Fruit fly (Drosophila melanogaster) whole organism, embryonic: Measurements from ENCODE around the gene Cys.

Experiments used
- Abd-B ChIP-seq: fragments of 200-800 bp; sonication (Bioruptor generic); optimal IDR thresholded peaks from 2 replicates; lab custom pipeline; 2018; ENCODE audit warnings: missing biosample characterization, mild to moderate bottlenecking, missing genetic modification characterization, moderate library complexity
- CG10147 ChIP-seq: fragments of 200-800 bp; sonication (Bioruptor generic); optimal IDR thresholded peaks from 2 replicates; lab custom pipeline; 2019; ENCODE audit warnings: missing biosample characterization, mild to moderate bottlenecking, missing genetic modification characterization, moderate library complexity
- CG10209 ChIP-seq: fragments of 200-800 bp; sonication (Bioruptor generic); optimal IDR thresholded peaks from 3 replicates; lab custom pipeline; 2017; ENCODE audit warnings: missing biosample characterization, mild to moderate bottlenecking, missing genetic modification characterization, missing genetic modification reagents
- CG11504 ChIP-seq: fragments of 200-800 bp; sonication (Bioruptor generic); optimal IDR thresholded peaks from 3 replicates; lab custom pipeline; 2019; ENCODE audit warnings: missing biosample characterization, mild to moderate bottlenecking, missing genetic modification characterization, moderate library complexity
- CG12942 ChIP-seq: fragments of 200-800 bp; sonication (Bioruptor generic); optimal IDR thresholded peaks from 3 replicates; lab custom pipeline; 2016; ENCODE audit warnings: missing biosample characterization, missing genetic modification characterization
- CG16815 ChIP-seq: fragments of 200-800 bp; sonication (Bioruptor generic); optimal IDR thresholded peaks from 3 replicates; lab custom pipeline; 2017; ENCODE audit warnings: missing biosample characterization, mild to moderate bottlenecking, missing genetic modification characterization
- CG17829 ChIP-seq: fragments of 200-800 bp; optimal IDR thresholded peaks from 2 replicates; lab custom pipeline; 2019; ENCODE audit warnings: missing biosample characterization, mild to moderate bottlenecking, missing genetic modification characterization, moderate library complexity
- CG31441 ChIP-seq: fragments of 200-800 bp; sonication (Bioruptor generic); IDR thresholded peaks from 2 replicates; pipeline ENCODE4 v1.3.6; 2022; ENCODE audit warnings: missing biosample characterization, missing genetic modification characterization
- CG4617 ChIP-seq: fragments of 200-800 bp; sonication (Bioruptor generic); optimal IDR thresholded peaks from 3 replicates; lab custom pipeline; 2016; ENCODE audit warnings: missing biosample characterization, missing genetic modification characterization, borderline replicate concordance
- CG4820 ChIP-seq: fragments of 200-800 bp; sonication (Bioruptor generic); optimal IDR thresholded peaks from 3 replicates; lab custom pipeline; 2016; ENCODE audit warnings: missing biosample characterization, missing genetic modification characterization
- CG7786 ChIP-seq: fragments of 200-800 bp; sonication (Bioruptor generic); optimal IDR thresholded peaks from 2 replicates; lab custom pipeline; 2016; ENCODE audit warnings: missing biosample characterization, missing genetic modification characterization
- CG7987 ChIP-seq: fragments of 200-800 bp; sonication (Bioruptor generic); optimal IDR thresholded peaks from 2 replicates; lab custom pipeline; 2018; ENCODE audit warnings: missing biosample characterization, mild to moderate bottlenecking, missing genetic modification characterization, moderate library complexity
- CG8290 ChIP-seq, 3 experiments: fragments of 200-800 bp; sonication (Bioruptor generic); optimal IDR thresholded peaks; 2 replicates each; lab custom pipeline; 2016 to 2019; ENCODE audit warnings: missing biosample characterization in 3 of 3, missing genetic modification characterization in 3 of 3, mild to moderate bottlenecking in 2 of 3, moderate library complexity in 1 of 3
- Dek ChIP-seq: fragments of 200-800 bp; sonication (Bioruptor generic); optimal IDR thresholded peaks from 3 replicates; lab custom pipeline; 2019; ENCODE audit warnings: missing biosample characterization, mild to moderate bottlenecking, missing genetic modification characterization, moderate library complexity
- Ets65A ChIP-seq: fragments of 200-800 bp; sonication (Bioruptor generic); peaks from one replicate; lab custom pipeline; 2016; ENCODE audit warnings: missing biosample characterization, missing genetic modification characterization
- Fer1 ChIP-seq: fragments of 200-800 bp; sonication (Bioruptor generic); optimal IDR thresholded peaks from 2 replicates; lab custom pipeline; 2017; ENCODE audit warnings: missing biosample characterization, mild to moderate bottlenecking, missing genetic modification characterization
- Fer3 ChIP-seq: fragments of 200-800 bp; sonication (Bioruptor generic); optimal IDR thresholded peaks from 2 replicates; lab custom pipeline; 2018; ENCODE audit warnings: missing biosample characterization, mild to moderate bottlenecking, missing genetic modification characterization, moderate library complexity
- GATAe ChIP-seq: fragments of 200-800 bp; sonication (Bioruptor generic); conservative IDR thresholded peaks from 2 replicates; pipeline ENCODE4 v1.3.6; 2022; ENCODE audit warnings: missing biosample characterization, missing genetic modification characterization
- H2.0 ChIP-seq: fragments of 200-800 bp; sonication (Bioruptor generic); IDR thresholded peaks from 2 replicates; pipeline ENCODE4 v1.3.6; 2022; ENCODE audit warnings: missing biosample characterization, missing genetic modification characterization
- Jarid2 ChIP-seq: fragments of 200-800 bp; sonication (Bioruptor generic); optimal IDR thresholded peaks from 3 replicates; lab custom pipeline; 2017; ENCODE audit warnings: mild to moderate bottlenecking, missing biosample characterization, missing genetic modification reagents, missing genetic modification characterization
- Mrtf ChIP-seq: fragments of 200-800 bp; sonication (Bioruptor generic); IDR thresholded peaks from 3 replicates; pipeline ENCODE4 v1.3.6; 2022; ENCODE audit warnings: missing biosample characterization, missing genetic modification characterization
- Myb ChIP-seq: fragments of 200-800 bp; sonication (Bioruptor generic); optimal IDR thresholded peaks from 2 replicates; lab custom pipeline; 2016; ENCODE audit warnings: missing biosample characterization, missing genetic modification characterization
- NC2α ChIP-seq: fragments of 200-800 bp; sonication (Bioruptor generic); optimal IDR thresholded peaks from 2 replicates; lab custom pipeline; 2016; ENCODE audit warnings: missing biosample characterization, missing genetic modification characterization
- NK7.1 ChIP-seq: fragments of 200-800 bp; sonication (Bioruptor generic); optimal IDR thresholded peaks from 3 replicates; lab custom pipeline; 2016; ENCODE audit warnings: missing biosample characterization, missing genetic modification characterization
- Ssrp ChIP-seq: fragments of 200-800 bp; sonication (Bioruptor generic); optimal IDR thresholded peaks from 2 replicates; lab custom pipeline; 2018; ENCODE audit warnings: missing biosample characterization, mild to moderate bottlenecking, missing genetic modification characterization, moderate library complexity
- abd-A ChIP-seq: fragments of 200-800 bp; sonication (Bioruptor generic); optimal IDR thresholded peaks from 3 replicates; lab custom pipeline; 2019; ENCODE audit warnings: missing biosample characterization, mild to moderate bottlenecking, missing genetic modification characterization, moderate library complexity
- ash1 ChIP-seq: fragments of 200-800 bp; sonication (Bioruptor generic); optimal IDR thresholded peaks from 2 replicates; lab custom pipeline; 2018; ENCODE audit warnings: missing biosample characterization, mild to moderate bottlenecking, missing genetic modification characterization
- bbx ChIP-seq: fragments of 200-800 bp; sonication (Bioruptor generic); IDR thresholded peaks from 2 replicates; pipeline ENCODE4 v1.3.6; 2022; ENCODE audit warnings: missing biosample characterization, missing genetic modification characterization; ENCODE audit not compliant: partially characterized antibody
- bigmax ChIP-seq: fragments of 200-800 bp; sonication (Bioruptor generic); optimal IDR thresholded peaks from 2 replicates; lab custom pipeline; 2018; ENCODE audit warnings: missing biosample characterization, mild to moderate bottlenecking, missing genetic modification characterization
- chm ChIP-seq: fragments of 200-800 bp; sonication (Bioruptor generic); IDR thresholded peaks from 2 replicates; pipeline ENCODE4 v1.3.6; 2022; ENCODE audit warnings: missing biosample characterization, missing genetic modification characterization
- dimm ChIP-seq: fragments of 200-800 bp; sonication (Bioruptor generic); IDR thresholded peaks from 2 replicates; pipeline ENCODE4 v1.3.6; 2022; ENCODE audit warnings: missing biosample characterization, missing genetic modification characterization
- dmrt11E ChIP-seq: fragments of 200-800 bp; sonication (Bioruptor generic); optimal IDR thresholded peaks from 3 replicates; lab custom pipeline; 2018; ENCODE audit warnings: missing biosample characterization, mild to moderate bottlenecking, missing genetic modification characterization, moderate library complexity
- exex ChIP-seq: fragments of 200-800 bp; sonication (Bioruptor generic); optimal IDR thresholded peaks from 4 replicates; lab custom pipeline; 2018; ENCODE audit warnings: missing biosample characterization, mild to moderate bottlenecking, missing genetic modification characterization, moderate library complexity
- gem ChIP-seq: fragments of 200-800 bp; sonication (Bioruptor generic); optimal IDR thresholded peaks from 2 replicates; lab custom pipeline; 2019; ENCODE audit warnings: missing biosample characterization, mild to moderate bottlenecking, missing genetic modification characterization, moderate library complexity
- grn ChIP-seq: fragments of 200-800 bp; sonication (Bioruptor generic); optimal IDR thresholded peaks from 3 replicates; lab custom pipeline; 2017; ENCODE audit warnings: missing biosample characterization, missing genetic modification characterization
- gro ChIP-seq: fragments of 200-800 bp; sonication (Bioruptor generic); optimal IDR thresholded peaks from 2 replicates; lab custom pipeline; 2016; ENCODE audit warnings: missing biosample characterization, missing genetic modification characterization
- gsb ChIP-seq: fragments of 200-800 bp; sonication (Bioruptor generic); IDR thresholded peaks from 2 replicates; pipeline ENCODE4 v1.3.6; 2022; ENCODE audit warnings: missing biosample characterization, missing genetic modification characterization
- insv ChIP-seq, 2 experiments: fragments of 200-800 bp; sonication (Bioruptor generic); optimal IDR thresholded peaks; 3 replicates each; lab custom pipeline; 2016 to 2018; ENCODE audit warnings: missing biosample characterization in 2 of 2, missing genetic modification characterization in 2 of 2
- ken ChIP-seq: fragments of 200-800 bp; sonication (Bioruptor generic); IDR thresholded peaks from 3 replicates; pipeline ENCODE4 v1.3.6; 2022; ENCODE audit warnings: missing biosample characterization, missing genetic modification characterization
- lola ChIP-seq, 3 experiments: fragments of >200 bp in 2 of 3; fragments of 200-800 bp in 1 of 3; sonication (Bioruptor generic) in 1 of 3; optimal IDR thresholded peaks; 2 replicates each; lab custom pipeline; 2017 to 2019; ENCODE audit warnings: missing biosample characterization in 3 of 3, missing genetic modification characterization in 3 of 3, mild to moderate bottlenecking in 1 of 3, moderate library complexity in 1 of 3
- phol ChIP-seq: fragments of 200-800 bp; sonication (Bioruptor generic); optimal IDR thresholded peaks from 3 replicates; lab custom pipeline; 2018; ENCODE audit warnings: missing biosample characterization, mild to moderate bottlenecking, missing genetic modification characterization, moderate library complexity
- pita ChIP-seq: fragments of 200-800 bp; sonication (Bioruptor generic); optimal IDR thresholded peaks from 2 replicates; lab custom pipeline; 2017; ENCODE audit warnings: missing biosample characterization, mild to moderate bottlenecking, missing genetic modification characterization
- ro ChIP-seq: fragments of 200-800 bp; sonication (Bioruptor generic); IDR thresholded peaks from 2 replicates; pipeline ENCODE4 v1.3.6; 2022; ENCODE audit warnings: missing biosample characterization, missing genetic modification characterization
- sob ChIP-seq: fragments of 200-800 bp; sonication (Bioruptor generic); IDR thresholded peaks from 2 replicates; pipeline ENCODE4 v1.3.6; 2022; ENCODE audit warnings: missing biosample characterization, missing genetic modification characterization
- tgo ChIP-seq: fragments of 200-800 bp; sonication (Bioruptor generic); IDR thresholded peaks from 3 replicates; pipeline ENCODE4 v1.3.6; 2022; ENCODE audit warnings: missing biosample characterization, missing genetic modification characterization
- trh ChIP-seq: fragments of 200-800 bp; sonication (Bioruptor generic); optimal IDR thresholded peaks from 2 replicates; lab custom pipeline; 2016; ENCODE audit warnings: missing biosample characterization, missing genetic modification characterization
- vfl ChIP-seq: fragments of 200-800 bp; sonication (Bioruptor generic); optimal IDR thresholded peaks from 2 replicates; lab custom pipeline; 2016; ENCODE audit warnings: missing biosample characterization, missing genetic modification characterization
- zen ChIP-seq: fragments of 200-800 bp; sonication (Bioruptor generic); optimal IDR thresholded peaks from 3 replicates; lab custom pipeline; 2018; ENCODE audit warnings: missing biosample characterization, mild to moderate bottlenecking, missing genetic modification characterization, moderate library complexity

Cys gene

dm6 chr3R:14574962-14575717, 5.7 kb upstream of the Cys start (continued):
- no peak for TF ChIP-seq CG4617
- no peak for TF ChIP-seq ash1 (GFP tag; lab: Kevin White, UChicago)
- peak; percentile 50; the same call in 1 of the 2 replicates for TF ChIP-seq sob
- peak; percentile 77 for TF ChIP-seq CG10209 (GFP tag; lab: Kevin White, UChicago)
- peak; percentile 95 for TF ChIP-seq Ets65A
- peak; percentile 54; the same call in 1 of the 3 replicates for TF ChIP-seq Mrtf (GFP tag; lab: Robert Waterston, UW)
- peak; percentile 67 for TF ChIP-seq CG4820 (GFP tag; lab: Kevin White, UChicago)
- TF ChIP-seq Myb (GFP tag; lab: Kevin White, UChicago), result no peak
- no peak for TF ChIP-seq ro (GFP tag; lab: Robert Waterston, UW)
- peak; percentile 70 for TF ChIP-seq CG8290 (GFP tag; optimal IDR thresholded peaks at IDR 0.05; lab: Kevin White, UChicago)
- peak; percentile 14 to 40 for TF ChIP-seq CG8290 (tag; optimal IDR thresholded peaks at IDR 0.05; lab: Kevin White, UChicago)
- no peak for TF ChIP-seq GATAe (GFP tag; lab: Robert Waterston, UW)
- no peak for TF ChIP-seq gsb (GFP tag; lab: Robert Waterston, UW)
- peak; percentile 58 for TF ChIP-seq CG7786 (GFP tag; lab: Kevin White, UChicago)
- peak; percentile 77 for TF ChIP-seq Abd-B
- peak; percentile 83 for TF ChIP-seq CG31441
- peak; percentile 81 for TF ChIP-seq CG10147
- TF ChIP-seq pita (GFP tag; lab: Kevin White, UChicago), result no peak
- TF ChIP-seq insv (GFP tag; optimal IDR thresholded peaks at IDR 0.05; lab: Kevin White, UChicago), result no peak
- TF ChIP-seq dmrt11E (tag; lab: Kevin White, UChicago), result peak; percentile 71
- TF ChIP-seq dimm (GFP tag; lab: Robert Waterston, UW), result no peak
- no peak for TF ChIP-seq NK7.1 (GFP tag; lab: Kevin White, UChicago)
- peak; percentile 71 for TF ChIP-seq CG16815 (GFP tag; lab: Kevin White, UChicago)
- peak; percentile 69 for TF ChIP-seq CG17829
- TF ChIP-seq grn, result no peak
- peak; percentile 47; the same call in 1 of the 2 replicates for TF ChIP-seq H2.0
- TF ChIP-seq tgo (GFP tag; lab: Robert Waterston, UW), result peak; percentile 80
- no peak for TF ChIP-seq Jarid2 (GFP tag; lab: Kevin White, UChicago)
- peak; percentile 51 for TF ChIP-seq CG12942
- peak; percentile 73 for TF ChIP-seq Fer1 (GFP tag; lab: Kevin White, UChicago)
- TF ChIP-seq zen (tag; lab: Kevin White, UChicago), result peak; percentile 61
- peak; percentile 85 for TF ChIP-seq phol (tag; lab: Kevin White, UChicago)
- peak; percentile 50 for TF ChIP-seq vfl
- peak; percentile 44 for TF ChIP-seq trh (GFP tag; lab: Kevin White, UChicago)
- TF ChIP-seq bigmax, result peak; percentile 97
- peak; percentile 65 for TF ChIP-seq Dek
- TF ChIP-seq ken (GFP tag; lab: Robert Waterston, UW), result peak; percentile 65; the same call in 2 of the 3 replicates
- no peak for TF ChIP-seq gro (GFP tag; lab: Kevin White, UChicago)
- TF ChIP-seq lola (GFP tag; optimal IDR thresholded peaks at IDR 0.05; lab: Kevin White, UChicago), result peak in 1 of 3 experiments; percentile 81
- TF ChIP-seq exex (tag; lab: Kevin White, UChicago), result peak; percentile 27
- no peak; the same call in 1 of the 2 replicates for TF ChIP-seq chm (GFP tag; lab: Robert Waterston, UW)
- TF ChIP-seq abd-A, result no peak
- TF ChIP-seq Fer3 (tag; lab: Kevin White, UChicago), result peak; percentile 64
- TF ChIP-seq NC2α (GFP tag; lab: Kevin White, UChicago), result no peak
- no peak for TF ChIP-seq bbx (GFP tag; lab: Robert Waterston, UW)
- TF ChIP-seq Ssrp (tag; lab: Kevin White, UChicago), result peak; percentile 69
- TF ChIP-seq CG11504 (tag; lab: Kevin White, UChicago), result peak; percentile 85
- peak; percentile 90 for TF ChIP-seq gem (tag; lab: Kevin White, UChicago)
- TF ChIP-seq CG7987 (GFP tag; lab: Kevin White, UChicago), result no peak
